Worm (Caenorhabditis elegans) whole organism, L4 larva: ENCODE measurements around the gene C06A8.8.

Experiments
- F26F4.8 ChIP-seq: fragments of 200-800 bp; sonication (Bioruptor generic); conservative IDR thresholded peaks from 2 replicates; pipeline ENCODE4 v1.3.6; 2022; ENCODE audit warnings: missing genetic modification characterization, missing compliant biosample characterization
- F37D6.2 ChIP-seq: sonication (generic microtip); optimal IDR thresholded peaks from 2 replicates; lab custom pipeline; 2016; ENCODE audit warnings: mild to moderate bottlenecking, missing genetic modification characterization, missing compliant biosample characterization
- F44E2.7 ChIP-seq: fragments of 200-800 bp; sonication (Bioruptor generic); IDR thresholded peaks from 2 replicates; pipeline ENCODE4 v2.1.2; 2022; ENCODE audit warnings: missing genetic modification characterization, missing compliant biosample characterization
- T20F7.1 ChIP-seq: fragments of 200-800 bp; sonication (Bioruptor generic); optimal IDR thresholded peaks from 2 replicates; lab custom pipeline; 2018; ENCODE audit warnings: mild to moderate bottlenecking, missing genetic modification characterization, missing compliant biosample characterization
- Y105C5A.15 ChIP-seq: fragments of 200-800 bp; sonication (Bioruptor generic); IDR thresholded peaks from 2 replicates; pipeline ENCODE4 v1.3.6; 2022; ENCODE audit warnings: missing genetic modification characterization, missing compliant biosample characterization
- Y48G9A.11 ChIP-seq: fragments of 200-800 bp; sonication (Bioruptor generic); IDR thresholded peaks from 2 replicates; pipeline ENCODE4 v1.3.6; 2022; ENCODE audit warnings: missing genetic modification reagents, missing genetic modification characterization, missing compliant biosample characterization
- Y5F2A.4 ChIP-seq: fragments of 200-800 bp; sonication (Bioruptor generic); optimal IDR thresholded peaks from 2 replicates; lab custom pipeline; 2018; ENCODE audit warnings: mild to moderate bottlenecking, missing genetic modification characterization, missing compliant biosample characterization
- Y75B8A.6 ChIP-seq: fragments of 200-800 bp; sonication (Bioruptor generic); IDR thresholded peaks from 2 replicates; pipeline ENCODE4 v1.3.6; 2022; ENCODE audit warnings: missing genetic modification reagents, missing genetic modification characterization, missing compliant biosample characterization
- ZK337.2 ChIP-seq: fragments of 200-800 bp; sonication (Bioruptor generic); IDR thresholded peaks from 2 replicates; pipeline ENCODE4 v1.3.6; 2022; ENCODE audit warnings: missing genetic modification reagents, missing genetic modification characterization, missing compliant biosample characterization
- ZK546.5 ChIP-seq, 2 experiments: sonication (generic microtip); optimal IDR thresholded peaks; 2 replicates each; lab custom pipeline; 2017; ENCODE audit warnings: missing biosample characterization in 2 of 2, missing genetic modification characterization in 2 of 2
- aly-2 ChIP-seq: sonication (generic microtip); optimal IDR thresholded peaks from 2 replicates; lab custom pipeline; 2018; ENCODE audit warnings: missing biosample characterization, missing genetic modification characterization
- attf-4 ChIP-seq: sonication (generic microtip); optimal IDR thresholded peaks from 3 replicates; lab custom pipeline; 2017; ENCODE audit warnings: missing biosample characterization, missing genetic modification characterization
- ceh-28 ChIP-seq: fragments of 150-350 bp; optimal IDR thresholded peaks from 2 replicates; lab custom pipeline; 2014; ENCODE audit warnings: missing biosample characterization, missing genetic modification reagents, missing genetic modification characterization
- ceh-44 ChIP-seq: fragments of 200-800 bp; sonication (Bioruptor generic); IDR thresholded peaks from 2 replicates; pipeline ENCODE4 v1.3.6; 2022; ENCODE audit warnings: missing genetic modification reagents, missing genetic modification characterization, missing compliant biosample characterization
- ceh-62 ChIP-seq: sonication (generic microtip); optimal IDR thresholded peaks from 2 replicates; lab custom pipeline; 2017; ENCODE audit warnings: missing biosample characterization, missing genetic modification characterization
- cey-2 ChIP-seq: sonication (generic microtip); optimal IDR thresholded peaks from 3 replicates; lab custom pipeline; 2017; ENCODE audit warnings: missing genetic modification characterization, mild to moderate bottlenecking, missing compliant biosample characterization, antibody characterized with exemption, borderline replicate concordance; ENCODE audit not compliant: insufficient read depth
- daf-16 ChIP-seq, 3 experiments: sonication (generic microtip); optimal IDR thresholded peaks; 2 replicates each; lab custom pipeline; 2016 to 2017; ENCODE audit warnings: missing genetic modification characterization in 3 of 3, missing genetic modification reagents in 3 of 3, mild to moderate bottlenecking in 2 of 3, missing compliant biosample characterization in 2 of 3, missing biosample characterization in 1 of 3, moderate library complexity in 1 of 3
- daf-19 ChIP-seq: fragments of 200-800 bp; sonication (Bioruptor generic); conservative IDR thresholded peaks from 2 replicates; pipeline ENCODE4 v1.3.6; 2022; ENCODE audit warnings: missing genetic modification characterization, missing compliant biosample characterization
- daf-8 ChIP-seq: fragments of 200-800 bp; sonication (Bioruptor generic); IDR thresholded peaks from 2 replicates; pipeline ENCODE4 v1.3.6; 2022; ENCODE audit warnings: missing genetic modification characterization, missing compliant biosample characterization
- dmd-6 ChIP-seq: fragments of 200-800 bp; sonication (Bioruptor generic); IDR thresholded peaks from 2 replicates; pipeline ENCODE4 v1.3.6; 2022; ENCODE audit warnings: missing genetic modification reagents, missing genetic modification characterization, missing compliant biosample characterization
- dpl-1 ChIP-seq: fragments of 150-350 bp; optimal IDR thresholded peaks from 2 replicates; lab custom pipeline; 2014; ENCODE audit warnings: missing biosample characterization, missing genetic modification reagents, missing genetic modification characterization
- egl-27 ChIP-seq: sonication (generic microtip); optimal IDR thresholded peaks from 3 replicates; lab custom pipeline; 2017; ENCODE audit warnings: missing biosample characterization, missing genetic modification reagents, missing genetic modification characterization
- egl-43 ChIP-seq: fragments of 200-800 bp; sonication (Bioruptor generic); IDR thresholded peaks from 2 replicates; pipeline ENCODE4 v1.3.6; 2022; ENCODE audit warnings: missing genetic modification reagents, missing genetic modification characterization, missing compliant biosample characterization
- fos-1 ChIP-seq: fragments of 150-350 bp; optimal IDR thresholded peaks from 2 replicates; lab custom pipeline; 2014; ENCODE audit warnings: missing biosample characterization, missing genetic modification characterization
- gei-8 ChIP-seq: fragments of 200-800 bp; sonication (Bioruptor generic); optimal IDR thresholded peaks from 2 replicates; lab custom pipeline; 2018; ENCODE audit warnings: mild to moderate bottlenecking, missing genetic modification characterization, missing compliant biosample characterization
- hlh-30 ChIP-seq: sonication (generic microtip); optimal IDR thresholded peaks from 2 replicates; lab custom pipeline; 2017; ENCODE audit warnings: antibody characterized with exemption, mild to moderate bottlenecking, missing genetic modification characterization, missing compliant biosample characterization; ENCODE audit not compliant: insufficient read depth
- jun-1 ChIP-seq: fragments of 150-350 bp; optimal IDR thresholded peaks from 2 replicates; lab custom pipeline; 2014; ENCODE audit warnings: missing biosample characterization, missing genetic modification reagents, missing genetic modification characterization
- lin-29 ChIP-seq: fragments of 200-800 bp; sonication (Bioruptor generic); IDR thresholded peaks from 2 replicates; pipeline ENCODE4 v1.3.6; 2022; ENCODE audit warnings: missing genetic modification reagents, missing genetic modification characterization, missing compliant biosample characterization
- lin-38 ChIP-seq: fragments of 200-800 bp; sonication (Bioruptor generic); IDR thresholded peaks from 2 replicates; pipeline ENCODE4 v1.3.6; 2022; ENCODE audit warnings: missing genetic modification reagents, missing genetic modification characterization, missing compliant biosample characterization
- lin-39 ChIP-seq: fragments of 150-350 bp; optimal IDR thresholded peaks from 2 replicates; lab custom pipeline; 2014; ENCODE audit warnings: missing biosample characterization, missing genetic modification reagents, missing genetic modification characterization
- lir-3 ChIP-seq: sonication (generic microtip); optimal IDR thresholded peaks from 2 replicates; lab custom pipeline; 2016; ENCODE audit warnings: mild to moderate bottlenecking, missing genetic modification characterization, missing compliant biosample characterization
- madf-5 ChIP-seq, 2 experiments: fragments of 200-800 bp; sonication (Bioruptor generic); IDR thresholded peaks; 2 replicates each; pipeline ENCODE4 v1.3.6; 2022; ENCODE audit warnings: missing compliant biosample characterization in 2 of 2, missing genetic modification characterization in 2 of 2
- mdt-29 ChIP-seq: fragments of 200-800 bp; sonication (Bioruptor generic); IDR thresholded peaks from 2 replicates; pipeline ENCODE4 v1.3.6; 2022; ENCODE audit warnings: missing genetic modification reagents, missing genetic modification characterization, missing compliant biosample characterization
- mxl-2 ChIP-seq: fragments of 200-800 bp; sonication (Bioruptor generic); conservative IDR thresholded peaks from 2 replicates; pipeline ENCODE4 v1.3.6; 2022; ENCODE audit warnings: missing genetic modification reagents, missing genetic modification characterization, missing compliant biosample characterization
- nhr-10 ChIP-seq: fragments of 150-350 bp; optimal IDR thresholded peaks from 2 replicates; lab custom pipeline; 2014; ENCODE audit warnings: missing biosample characterization, missing genetic modification characterization
- nhr-11 ChIP-seq: fragments of 150-350 bp; optimal IDR thresholded peaks from 2 replicates; lab custom pipeline; 2014; ENCODE audit warnings: missing biosample characterization, missing genetic modification characterization
- nhr-28 ChIP-seq: fragments of 150-350 bp; optimal IDR thresholded peaks from 2 replicates; lab custom pipeline; 2014; ENCODE audit warnings: missing biosample characterization, missing genetic modification characterization
- nhr-41 ChIP-seq: fragments of 200-800 bp; sonication (Bioruptor generic); IDR thresholded peaks from 2 replicates; pipeline ENCODE4 v1.3.6; 2022; ENCODE audit warnings: missing genetic modification reagents, missing genetic modification characterization, missing compliant biosample characterization
- nhr-48 ChIP-seq: sonication (generic microtip); optimal IDR thresholded peaks from 2 replicates; lab custom pipeline; 2016; ENCODE audit warnings: mild to moderate bottlenecking, missing genetic modification characterization, missing compliant biosample characterization
- nhr-76 ChIP-seq: fragments of 150-350 bp; optimal IDR thresholded peaks from 2 replicates; lab custom pipeline; 2014; ENCODE audit warnings: missing biosample characterization, missing genetic modification characterization
- pha-4 ChIP-seq, 2 experiments: fragments of 150-350 bp in 1 of 2; fragments of 200-800 bp in 1 of 2; sonication (Bioruptor generic) in 1 of 2; IDR thresholded peaks in 1 of 2; optimal IDR thresholded peaks in 1 of 2; 2 replicates each; pipeline versions ENCODE4 v1.3.6 to Lab custom; 2014 to 2022; ENCODE audit warnings: missing genetic modification characterization in 2 of 2, missing genetic modification reagents in 2 of 2, missing biosample characterization in 1 of 2, missing compliant biosample characterization in 1 of 2
- php-3 ChIP-seq: fragments of 200-800 bp; sonication (Bioruptor generic); IDR thresholded peaks from 2 replicates; pipeline ENCODE4 v1.3.6; 2022; ENCODE audit warnings: missing genetic modification reagents, missing genetic modification characterization, missing compliant biosample characterization
- pqm-1 ChIP-seq: sonication (generic microtip); optimal IDR thresholded peaks from 2 replicates; lab custom pipeline; 2017; ENCODE audit warnings: missing biosample characterization, missing genetic modification characterization
- rbr-2 ChIP-seq: sonication (generic microtip); optimal IDR thresholded peaks from 2 replicates; lab custom pipeline; 2016; ENCODE audit warnings: missing genotype, missing genetic modification characterization, missing compliant biosample characterization
- sdz-12 ChIP-seq: fragments of 200-800 bp; sonication (Bioruptor generic); optimal IDR thresholded peaks from 2 replicates; lab custom pipeline; 2018; ENCODE audit warnings: mild to moderate bottlenecking, missing genetic modification characterization, missing compliant biosample characterization
- snpc-4 ChIP-seq: fragments of 150-350 bp; optimal IDR thresholded peaks from 2 replicates; lab custom pipeline; 2014; ENCODE audit warnings: missing biosample characterization, missing genetic modification characterization
- spr-3 ChIP-seq: fragments of 200-800 bp; sonication (Bioruptor generic); optimal IDR thresholded peaks from 2 replicates; lab custom pipeline; 2018; ENCODE audit warnings: mild to moderate bottlenecking, missing genetic modification characterization, missing compliant biosample characterization
- zfp-2 ChIP-seq: sonication (generic microtip); optimal IDR thresholded peaks from 2 replicates; lab custom pipeline; 2016; ENCODE audit warnings: mild to moderate bottlenecking, missing genetic modification characterization, missing compliant biosample characterization
- zip-11 ChIP-seq: fragments of 200-800 bp; sonication (Bioruptor generic); IDR thresholded peaks from 2 replicates; pipeline ENCODE4 v1.3.6; 2022; ENCODE audit warnings: missing genetic modification characterization, missing compliant biosample characterization
- ztf-7 ChIP-seq: fragments of 150-350 bp; optimal IDR thresholded peaks from 2 replicates; lab custom pipeline; 2014; ENCODE audit warnings: missing biosample characterization, missing genetic modification characterization

The C06A8.8 gene

ce11 chrII:7777320-7777978 is 5.6 kb upstream of the C06A8.8 start, which contains the start of gene mthf-1 (continued):
- TF ChIP-seq sdz-12 (GFP tag; lab: Kevin White, UChicago) (no peak), nhr-11 (tag; lab: Kevin White, UChicago) (no peak), lir-3 (tag; lab: Kevin White, UChicago) (no peak), mdt-29 (GFP tag; lab: Robert Waterston, UW) (no peak), jun-1 (tag; lab: Kevin White, UChicago) (no peak), spr-3 (GFP tag; lab: Kevin White, UChicago) (no peak), gei-8 (GFP tag; lab: Kevin White, UChicago) (no peak), madf-5 (GFP tag; IDR thresholded peaks at IDR 0.05; lab: Robert Waterston, UW) (no peak), daf-8 (GFP tag; lab: Robert Waterston, UW) (no peak), mxl-2 (GFP tag; lab: Robert Waterston, UW) (no peak), hlh-30 (tag; lab: Kevin White, UChicago) (peak; percentile 66), pha-4 (GFP tag; IDR thresholded peaks at IDR 0.05; lab: Robert Waterston, UW) (peak; percentile 46; the same call in 1 of the 2 replicates), pha-4 (tag; optimal IDR thresholded peaks at IDR 0.05; lab: Kevin White, UChicago) (no peak), lin-38 (GFP tag; lab: Robert Waterston, UW) (peak; percentile 24; the same call in 1 of the 2 replicates), Y48G9A.11 (GFP tag; lab: Robert Waterston, UW) (no peak), egl-43 (GFP tag; lab: Robert Waterston, UW) (no peak), aly-2 (tag; lab: Kevin White, UChicago) (no peak), ztf-7 (tag; lab: Kevin White, UChicago) (no peak), nhr-28 (tag; lab: Kevin White, UChicago) (peak; percentile 62), F26F4.8 (no peak), pqm-1 (peak; percentile 83), attf-4 (tag; lab: Kevin White, UChicago) (no peak), zfp-2 (tag; lab: Kevin White, UChicago) (no peak), Y75B8A.6 (GFP tag; lab: Robert Waterston, UW) (no peak), nhr-10 (tag; lab: Kevin White, UChicago) (no peak), Y105C5A.15 (GFP tag; lab: Robert Waterston, UW) (no peak), dpl-1 (GFP tag; lab: Kevin White, UChicago) (peak; percentile 2), Y5F2A.4 (GFP tag; lab: Kevin White, UChicago) (no peak), ceh-28 (tag; lab: Kevin White, UChicago) (no peak), F37D6.2 (no peak), nhr-41 (peak; percentile 90), ceh-62 (no peak), php-3 (GFP tag; lab: Robert Waterston, UW) (no peak), nhr-76 (tag; lab: Kevin White, UChicago) (no peak), daf-19 (no peak), fos-1 (tag; lab: Kevin White, UChicago) (no peak), F44E2.7 (no peak), egl-27 (tag; lab: Kevin White, UChicago) (no peak), rbr-2 (tag; lab: Kevin White, UChicago) (no peak), ZK546.5 (tag; optimal IDR thresholded peaks at IDR 0.05; lab: Kevin White, UChicago) (no peak), nhr-48 (tag; lab: Kevin White, UChicago) (peak; percentile 53), zip-11 (GFP tag; lab: Robert Waterston, UW) (no peak)

- TF ChIP-seq F37D6.2 (no peak), lin-29 (GFP tag; lab: Robert Waterston, UW) (no peak), lin-39 (tag; lab: Kevin White, UChicago) (no peak), ceh-44 (GFP tag; lab: Robert Waterston, UW) (no peak), dmd-6 (GFP tag; lab: Robert Waterston, UW) (peak; percentile 64), madf-5 (GFP tag; IDR thresholded peaks at IDR 0.05; lab: Robert Waterston, UW) (no peak), cey-2 (tag; lab: Kevin White, UChicago) (no peak), daf-16 (GFP tag; optimal IDR thresholded peaks at IDR 0.05; lab: Kevin White, UChicago) (no peak), daf-16 (tag; optimal IDR thresholded peaks at IDR 0.05; lab: Kevin White, UChicago) (peak; percentile 56), pqm-1 (peak; percentile 71), snpc-4 (no peak), T20F7.1 (no peak), nhr-76 (tag; lab: Kevin White, UChicago) (no peak), nhr-28 (tag; lab: Kevin White, UChicago) (peak; percentile 68), ZK337.2 (GFP tag; lab: Robert Waterston, UW) (no peak)
Measured at ce11 chrII:7776715-7777114, 4.9 kb upstream of the C06A8.8 start.
